Worm (Caenorhabditis elegans) whole organism, mixed stage, embryonic: ENCODE data around the gene mrps-18.C.

ENCODE experiments used
- blmp-1 ChIP-seq: fragments of 150-350 bp; optimal IDR thresholded peaks from 2 replicates; lab custom pipeline; 2014; ENCODE audit warnings: missing biosample characterization, missing genetic modification characterization
- elt-3 ChIP-seq: fragments of 150-350 bp; optimal IDR thresholded peaks from 2 replicates; lab custom pipeline; 2014; ENCODE audit warnings: missing biosample characterization, missing genetic modification characterization
- hlh-1 ChIP-seq: fragments of 150-350 bp; optimal IDR thresholded peaks from 2 replicates; lab custom pipeline; 2014; ENCODE audit warnings: missing biosample characterization, missing genetic modification reagents, missing genetic modification characterization
- mep-1 ChIP-seq: fragments of 150-350 bp; optimal IDR thresholded peaks from 2 replicates; lab custom pipeline; 2017; ENCODE audit warnings: missing biosample characterization, missing genetic modification reagents, missing genetic modification characterization, inconsistent platforms
- nhr-237 ChIP-seq: fragments of 150-350 bp; optimal IDR thresholded peaks from 2 replicates; lab custom pipeline; 2014; ENCODE audit warnings: missing biosample characterization, missing genetic modification characterization
- nhr-28 ChIP-seq: fragments of 150-350 bp; optimal IDR thresholded peaks from 2 replicates; lab custom pipeline; 2014; ENCODE audit warnings: missing biosample characterization, missing genetic modification characterization
- sem-2 ChIP-seq: fragments of 200-800 bp; sonication (Bioruptor generic); optimal IDR thresholded peaks from 2 replicates; lab custom pipeline; 2018; ENCODE audit warnings: mild to moderate bottlenecking, missing genetic modification characterization, missing compliant biosample characterization
- sptf-1 ChIP-seq: sonication (generic microtip); optimal IDR thresholded peaks from 2 replicates; lab custom pipeline; 2017; ENCODE audit warnings: mild to moderate bottlenecking, missing genetic modification characterization, moderate library complexity, missing compliant biosample characterization

DNA sequence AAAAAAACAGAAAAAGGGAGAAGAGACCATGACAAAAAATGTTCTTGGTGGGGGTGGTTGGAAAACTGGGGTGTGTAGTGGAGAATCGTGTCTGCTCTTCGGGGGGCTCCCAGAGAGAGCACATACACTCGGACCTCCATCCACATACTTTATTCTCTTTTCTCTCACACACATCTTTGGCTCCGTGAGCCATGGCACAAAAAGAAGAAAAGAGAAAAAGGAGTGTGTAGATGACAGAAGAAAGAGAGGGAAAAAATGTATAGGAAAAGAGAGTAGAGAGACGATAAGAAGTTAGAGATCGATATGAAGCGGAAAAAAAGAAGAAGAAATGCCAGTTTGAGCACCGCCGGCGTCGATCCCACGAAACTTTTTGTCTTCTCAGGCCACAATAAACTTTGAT, 27.0 kb upstream of the mrps-18.C start:
- TF ChIP-seq elt-3 (tag; lab: Kevin White, UChicago) (no peak), hlh-1 (tag; lab: Kevin White, UChicago) (no peak), sptf-1 (no peak), sem-2 (no peak), nhr-237 (tag; lab: Kevin White, UChicago) (no peak), blmp-1 (tag; lab: Kevin White, UChicago) (no peak), nhr-28 (tag; lab: Kevin White, UChicago) (no peak), mep-1 (no peak)
